Worm (Caenorhabditis elegans) whole organism, L3 larva: ENCODE data around the gene Y57G11C.52.

Experiments
- R02D3.7 ChIP-seq: fragments of 150-350 bp; optimal IDR thresholded peaks from 2 replicates; lab custom pipeline; 2014; ENCODE audit warnings: missing biosample characterization, missing genetic modification characterization
- ama-1 ChIP-seq: fragments of 150-350 bp; optimal IDR thresholded peaks from 2 replicates; lab custom pipeline; 2018
- ceh-82 ChIP-seq: fragments of 150-350 bp; optimal IDR thresholded peaks from 2 replicates; lab custom pipeline; 2014; ENCODE audit warnings: missing biosample characterization, missing genetic modification characterization
- daf-12 ChIP-seq: fragments of 150-350 bp; optimal IDR thresholded peaks from 2 replicates; lab custom pipeline; 2014; ENCODE audit warnings: missing biosample characterization, missing genetic modification reagents, missing genetic modification characterization
- fos-1 ChIP-seq: fragments of 150-350 bp; optimal IDR thresholded peaks from 2 replicates; lab custom pipeline; 2014; ENCODE audit warnings: missing biosample characterization, missing genetic modification characterization
- lin-15B ChIP-seq: fragments of 150-350 bp; optimal IDR thresholded peaks from 2 replicates; lab custom pipeline; 2014; ENCODE audit warnings: missing biosample characterization, missing genetic modification characterization
- lin-39 ChIP-seq: fragments of 150-350 bp; optimal IDR thresholded peaks from 2 replicates; lab custom pipeline; 2018; ENCODE audit warnings: missing biosample characterization, missing genetic modification reagents, missing genetic modification characterization
- nhr-11 ChIP-seq: fragments of 150-350 bp; optimal IDR thresholded peaks from 2 replicates; lab custom pipeline; 2014; ENCODE audit warnings: missing biosample characterization, missing genetic modification characterization
- nhr-237 ChIP-seq: fragments of 150-350 bp; optimal IDR thresholded peaks from 2 replicates; lab custom pipeline; 2014; ENCODE audit warnings: missing biosample characterization, missing genetic modification characterization
- pqm-1 ChIP-seq: fragments of 150-350 bp; optimal IDR thresholded peaks from 2 replicates; lab custom pipeline; 2017; ENCODE audit warnings: missing biosample characterization, missing genetic modification characterization, inconsistent platforms
- skn-1 ChIP-seq: fragments of 150-350 bp; optimal IDR thresholded peaks from 2 replicates; lab custom pipeline; 2014; ENCODE audit warnings: missing biosample characterization, missing genetic modification characterization
- snpc-4 ChIP-seq: fragments of 150-350 bp; optimal IDR thresholded peaks from 2 replicates; lab custom pipeline; 2014; ENCODE audit warnings: missing biosample characterization, missing genetic modification characterization
- unc-62 ChIP-seq: fragments of 150-350 bp; sonication (generic microtip); optimal IDR thresholded peaks from 4 replicates; lab custom pipeline; 2014; ENCODE audit warnings: missing biosample characterization, missing genetic modification reagents, missing genetic modification characterization

- TF ChIP-seq unc-62 (GFP tag; lab: Kevin White, UChicago) = peak; percentile 59
- TF ChIP-seq nhr-11 (tag; lab: Kevin White, UChicago) = no peak
- peak; percentile 73 for TF ChIP-seq snpc-4 (tag; lab: Kevin White, UChicago)
- TF ChIP-seq fos-1 (tag; lab: Kevin White, UChicago) = peak; percentile 69
- peak; percentile 13 for TF ChIP-seq ama-1 (lab: Kevin White, UChicago)
- peak; percentile 30 for TF ChIP-seq skn-1 (tag; lab: Kevin White, UChicago)
- no peak for TF ChIP-seq nhr-237
- peak; percentile 76 for TF ChIP-seq ceh-82 (tag; lab: Kevin White, UChicago)
- TF ChIP-seq lin-39 (tag; lab: Kevin White, UChicago) = peak; percentile 85
- no peak for TF ChIP-seq pqm-1
- peak; percentile 53 for TF ChIP-seq lin-15B (tag; lab: Kevin White, UChicago)
- TF ChIP-seq R02D3.7 (tag; lab: Kevin White, UChicago) = peak; percentile 68
- no peak for TF ChIP-seq daf-12 (tag; lab: Kevin White, UChicago)
These were observed 15.7 kb upstream of the Y57G11C.52 start for ce11 chrIV:14838095-14838494.
